Fruit fly (Drosophila melanogaster) whole organism, prepupa: ENCODE data around the gene hh.

Experiments used
- Blimp-1 ChIP-seq: fragments of 200-800 bp; sonication (Bioruptor generic); optimal IDR thresholded peaks from 3 replicates; lab custom pipeline; 2017; ENCODE audit warnings: missing biosample characterization, missing genetic modification characterization, mild to moderate bottlenecking, moderate library complexity, missing genetic modification reagents
- CG11294 ChIP-seq: fragments of 200-800 bp; sonication (Bioruptor generic); IDR thresholded peaks from 2 replicates; pipeline ENCODE4 v1.3.6; 2022; ENCODE audit warnings: missing biosample characterization, missing genetic modification characterization
- CG11902 ChIP-seq: fragments of 200-800 bp; sonication (Bioruptor generic); optimal IDR thresholded peaks from 3 replicates; lab custom pipeline; 2016; ENCODE audit warnings: missing biosample characterization, missing genetic modification characterization
- CG1621 ChIP-seq: fragments of 200-800 bp; sonication (Bioruptor generic); optimal IDR thresholded peaks from 3 replicates; lab custom pipeline; 2018; ENCODE audit warnings: missing biosample characterization, mild to moderate bottlenecking, missing genetic modification characterization
- CG6276 ChIP-seq: fragments of 200-800 bp; sonication (Bioruptor generic); optimal IDR thresholded peaks from 2 replicates; lab custom pipeline; 2017; ENCODE audit warnings: missing biosample characterization, mild to moderate bottlenecking, missing genetic modification characterization
- CG7368 ChIP-seq: fragments of 200-800 bp; sonication (Bioruptor generic); optimal IDR thresholded peaks from 3 replicates; lab custom pipeline; 2016; ENCODE audit warnings: missing biosample characterization, missing genetic modification characterization
- CG8319 ChIP-seq: fragments of 200-800 bp; sonication (Bioruptor generic); optimal IDR thresholded peaks from 3 replicates; lab custom pipeline; 2016; ENCODE audit warnings: missing biosample characterization, missing genetic modification characterization
- Sox102F ChIP-seq: fragments of 200-800 bp; sonication (Bioruptor generic); optimal IDR thresholded peaks from 2 replicates; lab custom pipeline; 2016; ENCODE audit warnings: missing biosample characterization, mild to moderate bottlenecking, missing genetic modification characterization
- Sox14 ChIP-seq: fragments of 200-800 bp; sonication (Bioruptor generic); optimal IDR thresholded peaks from 3 replicates; lab custom pipeline; 2016; ENCODE audit warnings: missing biosample characterization, missing genetic modification characterization
- acj6 ChIP-seq: fragments of 200-800 bp; sonication (Bioruptor generic); optimal IDR thresholded peaks from 3 replicates; lab custom pipeline; 2016; ENCODE audit warnings: missing biosample characterization, missing genetic modification characterization
- dsx ChIP-seq: fragments of 200-800 bp; optimal IDR thresholded peaks from 3 replicates; lab custom pipeline; 2019; ENCODE audit warnings: missing biosample characterization, mild to moderate bottlenecking, missing genetic modification characterization, moderate library complexity; ENCODE audit not compliant: poor library complexity, severe bottlenecking
- fd59A ChIP-seq: fragments of 200-800 bp; sonication (Bioruptor generic); optimal IDR thresholded peaks from 2 replicates; lab custom pipeline; 2017; ENCODE audit warnings: missing biosample characterization, mild to moderate bottlenecking, missing genetic modification characterization, missing genetic modification reagents
- pdm3 ChIP-seq: fragments of 200-800 bp; sonication (Bioruptor generic); optimal IDR thresholded peaks from 3 replicates; lab custom pipeline; 2016; ENCODE audit warnings: missing biosample characterization, missing genetic modification characterization
- svp ChIP-seq: fragments of 200-800 bp; sonication (Bioruptor generic); peaks from one replicate; lab custom pipeline; 2016; ENCODE audit warnings: missing biosample characterization, missing genetic modification characterization

dm6 chr3R:23099233-23099632 is 42.5 kb downstream of the hh start, which contains the start of gene CG6738:
- no peak for TF ChIP-seq pdm3
- TF ChIP-seq acj6, result no peak
- no peak for TF ChIP-seq CG7368
- TF ChIP-seq CG6276 (GFP tag; lab: Kevin White, UChicago), result no peak
- TF ChIP-seq CG11294 (GFP tag; lab: Robert Waterston, UW), result no peak
- TF ChIP-seq fd59A (GFP tag; lab: Kevin White, UChicago), result no peak
- no peak for TF ChIP-seq svp (GFP tag; lab: Kevin White, UChicago)
- no peak for TF ChIP-seq dsx
- no peak for TF ChIP-seq CG1621 (tag; lab: Kevin White, UChicago)
- no peak for TF ChIP-seq CG8319 (GFP tag; lab: Kevin White, UChicago)
- no peak for TF ChIP-seq Blimp-1 (GFP tag; lab: Kevin White, UChicago)
- no peak for TF ChIP-seq Sox14 (GFP tag; lab: Kevin White, UChicago)
- TF ChIP-seq Sox102F (GFP tag; lab: Kevin White, UChicago), result no peak
- TF ChIP-seq CG11902, result no peak
